Fruit fly (Drosophila melanogaster): Measurements from ENCODE around the gene CREG.

Gene CREG

DNA sequence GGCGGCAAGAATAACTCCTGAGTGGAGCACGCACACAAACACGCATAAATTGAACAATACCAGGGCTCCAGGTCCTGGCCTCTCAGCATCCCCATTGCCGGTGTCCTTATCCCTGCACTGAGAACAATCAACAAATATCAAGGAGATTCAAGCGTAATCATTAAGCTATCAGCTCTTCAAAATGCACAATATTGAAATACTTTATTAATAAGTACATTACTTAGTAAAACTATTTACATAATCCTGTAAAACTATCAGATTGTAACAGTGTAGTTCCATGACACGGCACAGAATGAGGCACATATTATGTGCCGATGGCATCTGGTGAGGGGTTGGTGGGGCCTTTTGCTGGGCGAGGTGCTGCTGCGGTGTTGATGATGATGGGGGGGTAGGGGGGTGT is 23.3 kb downstream of the CREG start (continued):
- TF ChIP-seq CG13287 (GFP tag; IDR thresholded peaks at IDR 0.05; ENCODE audit: partially characterized antibody), result no peak
- no peak for TF ChIP-seq Ssrp (tag; optimal IDR thresholded peaks at IDR 0.05)
- TF ChIP-seq CG7963 (GFP tag; IDR thresholded peaks at IDR 0.05; ENCODE audit: partially characterized antibody), result no peak
- TF ChIP-seq gt (GFP tag; IDR thresholded peaks at IDR 0.05), result no peak
- no peak for TF ChIP-seq dati (GFP tag; IDR thresholded peaks at IDR 0.05)
- no peak for TF ChIP-seq gro (GFP tag; optimal IDR thresholded peaks at IDR 0.05)
- TF ChIP-seq CG10543 (GFP tag; optimal IDR thresholded peaks at IDR 0.05), result no peak
- TF ChIP-seq HLH54F (GFP tag; optimal IDR thresholded peaks at IDR 0.05), result no peak
- no peak for TF ChIP-seq Poxn (GFP tag; IDR thresholded peaks at IDR 0.05)
- TF ChIP-seq CG12219 (GFP tag; optimal IDR thresholded peaks at IDR 0.05), result no peak
- TF ChIP-seq CG3281 (GFP tag; optimal IDR thresholded peaks at IDR 0.05), result peak; percentile 29
- TF ChIP-seq Xbp1 (GFP tag; optimal IDR thresholded peaks at IDR 0.05), result no peak
- no peak for TF ChIP-seq ase (GFP tag; IDR thresholded peaks at IDR 0.05)
- no peak for TF ChIP-seq wdn (GFP tag; IDR thresholded peaks at IDR 0.05)
- no peak for TF ChIP-seq CG8944 (GFP tag; optimal IDR thresholded peaks at IDR 0.05)
- no peak for TF ChIP-seq Stat92E (GFP tag; optimal IDR thresholded peaks at IDR 0.05)
- no peak for TF ChIP-seq C15 (GFP tag; IDR thresholded peaks at IDR 0.05)
- peak; percentile 17; the same call in 1 of the 2 replicates for TF ChIP-seq CG32772 (GFP tag; IDR thresholded peaks at IDR 0.05)
- TF ChIP-seq lab (GFP tag; optimal IDR thresholded peaks at IDR 0.05), result peak; percentile 72
- TF ChIP-seq grau (tag; optimal IDR thresholded peaks at IDR 0.05), result peak; percentile 33
- no peak for TF ChIP-seq sqz (GFP tag; optimal IDR thresholded peaks at IDR 0.05)
- 0 out of 3 replicates have a peak, but pooled peaks have one; percentile 11 for TF ChIP-seq otp (GFP tag; IDR thresholded peaks at IDR 0.05)
- TF ChIP-seq CG12104 (GFP tag; optimal IDR thresholded peaks at IDR 0.05), result no peak
- TF ChIP-seq Usf (GFP tag; optimal IDR thresholded peaks at IDR 0.05), result no peak
- no peak for TF ChIP-seq Blimp-1 (GFP tag; optimal IDR thresholded peaks at IDR 0.05)
- TF ChIP-seq Fer3 (tag; optimal IDR thresholded peaks at IDR 0.05), result peak; percentile 45
- peak; percentile 64; the same call in 2 of the 3 replicates for TF ChIP-seq row (GFP tag; IDR thresholded peaks at IDR 0.05)
- no peak for TF ChIP-seq CG11093 (GFP tag; IDR thresholded peaks at IDR 0.05)
- TF ChIP-seq CG5245 (GFP tag; optimal IDR thresholded peaks at IDR 0.05), result no peak
- no peak for TF ChIP-seq CG31365 (tag; optimal IDR thresholded peaks at IDR 0.05)
- TF ChIP-seq mam (GFP tag; optimal IDR thresholded peaks at IDR 0.05), result no peak
- TF ChIP-seq Dek (tag; optimal IDR thresholded peaks at IDR 0.05), result no peak
- no peak for TF ChIP-seq p53 (GFP tag; optimal IDR thresholded peaks at IDR 0.05)
- TF ChIP-seq odd (GFP tag; optimal IDR thresholded peaks at IDR 0.05), result no peak
- TF ChIP-seq Hr51 (GFP tag; optimal IDR thresholded peaks at IDR 0.05), result peak in 1 of 2 experiments; percentile 20
- no peak for TF ChIP-seq CG11696 (GFP tag; IDR thresholded peaks at IDR 0.05)
- no peak for TF ChIP-seq onecut (GFP tag; IDR thresholded peaks at IDR 0.05)
- TF ChIP-seq CG11247 (GFP tag; IDR thresholded peaks at IDR 0.05), result 0 out of 2 replicates have a peak, but pooled peaks have one; percentile 21
- TF ChIP-seq Hr39 (optimal IDR thresholded peaks at IDR 0.05), result no peak
- TF ChIP-seq CG9215 (GFP tag; IDR thresholded peaks at IDR 0.05), result no peak
- no peak for TF ChIP-seq CG15601 (tag; optimal IDR thresholded peaks at IDR 0.05)
- no peak for TF ChIP-seq HmgD (GFP tag; optimal IDR thresholded peaks at IDR 0.05)
- TF ChIP-seq CG7839 (tag; optimal IDR thresholded peaks at IDR 0.05), result peak; percentile 55
- no peak for TF ChIP-seq CG4707 (GFP tag; optimal IDR thresholded peaks at IDR 0.05)
- no peak for TF ChIP-seq CG14860 (GFP tag; IDR thresholded peaks at IDR 0.05; ENCODE audit: partially characterized antibody)
- no peak for TF ChIP-seq CG17359 (tag; optimal IDR thresholded peaks at IDR 0.05)
- TF ChIP-seq CG15479 (GFP tag; optimal IDR thresholded peaks at IDR 0.05), result no peak
- TF ChIP-seq CG13894 (tag; optimal IDR thresholded peaks at IDR 0.05), result peak; percentile 30
- no peak for TF ChIP-seq fd3F (GFP tag; optimal IDR thresholded peaks at IDR 0.05)
- TF ChIP-seq Lpt (GFP tag; optimal IDR thresholded peaks at IDR 0.05), result no peak
- TF ChIP-seq nerfin-2 (GFP tag; IDR thresholded peaks at IDR 0.05; ENCODE audit: partially characterized antibody), result no peak
